Worm (Caenorhabditis elegans): ENCODE data around the gene Y32H12A.7.
A peak's percentile ranks its signal among the peaks of the same experiment; 100 is the strongest.

Y32H12A.7 gene

DNA sequence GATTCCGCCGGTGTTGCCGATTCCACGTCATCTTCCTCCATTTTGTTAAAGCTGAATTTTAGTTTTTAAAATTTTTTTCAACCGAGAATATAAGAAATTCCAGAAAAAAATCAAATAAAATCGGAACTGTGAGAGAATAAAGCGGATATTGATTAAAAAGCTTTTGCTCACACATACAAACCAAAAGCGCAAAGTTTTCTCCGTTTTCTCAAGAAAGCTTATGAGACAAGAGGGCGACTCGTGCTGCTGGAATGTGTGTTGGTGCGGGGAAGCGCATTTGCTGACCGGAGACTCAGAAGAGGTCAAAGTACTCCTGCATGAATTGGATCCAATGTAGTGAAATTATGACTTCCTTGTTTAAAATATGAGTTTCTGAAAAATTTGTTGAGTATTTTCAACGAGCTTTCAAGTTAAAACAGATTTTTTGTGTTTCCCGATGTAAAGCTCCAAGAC is 5.3 kb downstream of the Y32H12A.7 start, which contains the start of gene paqr-2 (continued):
- TF ChIP-seq daf-12 (tag; optimal IDR thresholded peaks at IDR 0.05), result no peak

DNA sequence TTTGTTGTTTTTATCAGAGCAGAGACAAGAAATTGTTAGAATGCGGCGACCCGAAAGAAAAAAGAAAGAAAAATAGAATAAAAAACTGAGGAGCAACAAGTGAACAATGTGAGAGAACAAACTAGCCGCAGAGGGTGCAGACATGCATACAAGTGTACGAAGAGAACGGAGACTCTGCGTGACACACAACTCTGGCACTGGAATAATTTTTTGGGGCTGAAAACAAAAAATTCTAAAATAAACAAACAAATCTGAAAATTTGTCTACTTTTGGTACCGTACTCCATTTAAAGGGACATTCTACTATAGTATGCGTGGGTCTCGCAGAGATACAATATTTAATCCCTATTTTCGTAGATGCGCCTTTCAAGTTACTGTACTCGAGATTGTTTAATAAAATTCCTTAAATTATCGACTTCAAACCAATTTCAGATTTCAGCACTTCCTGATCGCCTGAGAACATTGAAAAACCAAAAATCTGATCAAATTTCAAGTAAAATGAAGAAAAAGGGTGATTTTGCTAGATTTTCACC is 10.1 kb downstream of the Y32H12A.7 start:
- TF ChIP-seq pha-4 (tag; optimal IDR thresholded peaks at IDR 0.05) (peak; percentile 16), nfya-1 (tag; optimal IDR thresholded peaks at IDR 0.05; ENCODE audit: insufficient read depth) (peak; percentile 19), nhr-12 (tag; optimal IDR thresholded peaks at IDR 0.05) (no peak)

DNA sequence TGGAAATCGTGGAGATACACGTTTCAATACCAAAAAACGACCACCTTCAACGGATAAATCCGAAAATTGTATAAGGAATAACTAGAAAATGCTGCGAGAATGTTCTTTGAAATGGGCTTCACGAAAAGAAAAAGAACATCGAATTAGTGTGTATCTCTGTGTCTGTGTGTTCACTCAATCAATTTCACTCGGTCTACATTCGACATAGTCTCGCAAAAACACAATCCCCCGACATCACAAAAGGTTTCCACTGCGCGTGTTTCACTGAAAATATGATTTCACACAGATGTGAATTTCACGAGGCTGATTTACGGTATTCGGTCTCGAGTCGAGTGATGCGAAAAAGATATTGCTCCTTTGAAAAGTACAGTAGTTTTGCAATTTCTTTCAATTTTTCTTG is 11.5 kb downstream of the Y32H12A.7 start:
- TF ChIP-seq nfya-1 (tag; optimal IDR thresholded peaks at IDR 0.05; ENCODE audit: insufficient read depth) (no peak), ama-1 (optimal IDR thresholded peaks at IDR 0.05) (peak; percentile 34), nhr-28 (tag; optimal IDR thresholded peaks at IDR 0.05) (no peak), elt-1 (tag; optimal IDR thresholded peaks at IDR 0.05) (no peak), nhr-25 (tag; optimal IDR thresholded peaks at IDR 0.05) (peak; percentile 5)

ce11 chrIII:5372884-5373283 is 12.3 kb downstream of the Y32H12A.7 start:
- TF ChIP-seq elt-3 (tag; optimal IDR thresholded peaks at IDR 0.05), result no peak
- TF ChIP-seq aly-2 (tag; optimal IDR thresholded peaks at IDR 0.05), result no peak
- no peak for TF ChIP-seq nhr-237 (tag; optimal IDR thresholded peaks at IDR 0.05)
- no peak for TF ChIP-seq zag-1 (tag; optimal IDR thresholded peaks at IDR 0.05)
- TF ChIP-seq lin-15B (tag; optimal IDR thresholded peaks at IDR 0.05), result no peak
- no peak for TF ChIP-seq nhr-28 (tag; optimal IDR thresholded peaks at IDR 0.05)
- peak; percentile 8 for TF ChIP-seq nhr-43 (tag; optimal IDR thresholded peaks at IDR 0.05; ENCODE audit: poor library complexity, severe bottlenecking)
- TF ChIP-seq eor-1 (tag; optimal IDR thresholded peaks at IDR 0.05), result no peak
- no peak for TF ChIP-seq lin-39 (tag; optimal IDR thresholded peaks at IDR 0.05)
- TF ChIP-seq pha-4 (tag; optimal IDR thresholded peaks at IDR 0.05), result peak; percentile 90
- no peak for TF ChIP-seq nhr-11 (tag; optimal IDR thresholded peaks at IDR 0.05)
- TF ChIP-seq elt-1 (tag; optimal IDR thresholded peaks at IDR 0.05), result no peak
- TF ChIP-seq egl-27 (tag; optimal IDR thresholded peaks at IDR 0.05), result no peak
- no peak for TF ChIP-seq egl-5 (tag; optimal IDR thresholded peaks at IDR 0.05)
- no peak for TF ChIP-seq mml-1 (tag; optimal IDR thresholded peaks at IDR 0.05)
- peak; percentile 31 for TF ChIP-seq fkh-10 (GFP tag; optimal IDR thresholded peaks at IDR 0.05)
- TF ChIP-seq nhr-67 (tag; optimal IDR thresholded peaks at IDR 0.05), result no peak
- TF ChIP-seq jun-1 (tag; optimal IDR thresholded peaks at IDR 0.05), result no peak
- TF ChIP-seq nfya-1 (tag; optimal IDR thresholded peaks at IDR 0.05; ENCODE audit: insufficient read depth), result no peak
- no peak for TF ChIP-seq nhr-25 (tag; optimal IDR thresholded peaks at IDR 0.05)
- no peak for TF ChIP-seq snpc-4 (tag; optimal IDR thresholded peaks at IDR 0.05)
- peak; percentile 66 for TF ChIP-seq ama-1 (optimal IDR thresholded peaks at IDR 0.05)
- TF ChIP-seq ztf-11 (tag; optimal IDR thresholded peaks at IDR 0.05), result no peak

DNA sequence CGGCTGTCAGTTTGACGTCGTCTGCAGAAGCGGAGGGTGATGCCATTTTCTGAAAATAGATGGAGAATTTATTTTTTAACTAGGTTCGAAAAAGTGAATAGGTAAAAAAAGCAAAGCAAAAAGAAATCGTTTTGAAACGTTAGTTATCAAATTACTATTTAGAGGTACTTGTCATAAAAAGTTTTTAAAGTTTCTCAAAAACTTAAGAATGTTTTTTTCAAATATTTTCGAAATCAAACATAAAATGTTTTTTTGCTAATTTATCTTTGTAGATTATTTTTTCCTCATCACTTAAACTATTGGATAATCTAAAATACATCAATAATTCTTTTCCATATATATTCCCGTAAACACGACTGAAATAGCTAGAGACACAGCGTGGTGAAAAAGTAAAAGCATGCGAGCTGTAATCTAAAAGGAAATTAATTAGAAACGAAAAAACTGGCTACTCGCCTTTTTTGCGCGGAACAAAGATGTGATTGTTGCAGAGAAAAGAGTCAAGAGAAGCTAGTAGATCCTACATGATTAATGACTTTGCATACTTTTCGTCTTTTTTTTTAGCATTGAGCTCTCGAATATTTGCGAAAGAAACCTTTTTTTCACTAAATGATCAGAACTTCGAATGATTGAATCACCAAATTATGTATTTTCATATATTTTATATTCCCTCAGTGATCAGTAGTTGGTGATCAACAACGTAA is 13.8 kb downstream of the Y32H12A.7 start, which contains the start of gene szy-2:
TSS of gene szy-2 (minus strand) at position 51 of the 701 bp plus-strand sequence.
- TF ChIP-seq lin-39 (tag; optimal IDR thresholded peaks at IDR 0.05) (peak; percentile 64), lsy-12 (tag; optimal IDR thresholded peaks at IDR 0.05) (no peak), ceh-16 (tag; optimal IDR thresholded peaks at IDR 0.05) (no peak)

- TF ChIP-seq hmg-11 (tag; optimal IDR thresholded peaks at IDR 0.05) (peak; percentile 1), nhr-67 (tag; optimal IDR thresholded peaks at IDR 0.05) (no peak), ceh-9 (tag; optimal IDR thresholded peaks at IDR 0.05) (no peak), egl-5 (tag; optimal IDR thresholded peaks at IDR 0.05) (peak; percentile 46), egl-27 (tag; optimal IDR thresholded peaks at IDR 0.05) (no peak), eor-1 (tag; optimal IDR thresholded peaks at IDR 0.05) (no peak), ceh-82 (tag; optimal IDR thresholded peaks at IDR 0.05) (no peak), nhr-11 (tag; optimal IDR thresholded peaks at IDR 0.05) (no peak), jun-1 (tag; optimal IDR thresholded peaks at IDR 0.05) (no peak), nhr-43 (tag; optimal IDR thresholded peaks at IDR 0.05; ENCODE audit: poor library complexity, severe bottlenecking) (peak; percentile 69), unc-62 (GFP tag; optimal IDR thresholded peaks at IDR 0.05) (no peak), sea-2 (GFP tag; optimal IDR thresholded peaks at IDR 0.05) (no peak), lin-39 (tag; optimal IDR thresholded peaks at IDR 0.05) (no peak), fos-1 (tag; optimal IDR thresholded peaks at IDR 0.05) (no peak), skn-1 (tag; optimal IDR thresholded peaks at IDR 0.05) (peak; percentile 86), fkh-10 (GFP tag; optimal IDR thresholded peaks at IDR 0.05) (no peak), ceh-28 (tag; optimal IDR thresholded peaks at IDR 0.05) (no peak), mml-1 (tag; optimal IDR thresholded peaks at IDR 0.05) (no peak), nhr-237 (tag; optimal IDR thresholded peaks at IDR 0.05) (no peak), ztf-4 (tag; optimal IDR thresholded peaks at IDR 0.05) (no peak), daf-12 (tag; optimal IDR thresholded peaks at IDR 0.05) (no peak), ama-1 (optimal IDR thresholded peaks at IDR 0.05) (no peak), pqm-1 (tag; optimal IDR thresholded peaks at IDR 0.05) (peak; percentile 54), unc-39 (tag; optimal IDR thresholded peaks at IDR 0.05) (no peak)
Measured at ce11 chrIII:5367995-5368899, 17.0 kb downstream of the Y32H12A.7 start, which contains the start of gene dhs-9. dhs-9 (minus strand) TSS chrIII:5368045.

Measured in whole organism, L3 larva.